Worm (Caenorhabditis elegans): Measurements from ENCODE around the gene nlp-41.

nlp-41 gene

DNA sequence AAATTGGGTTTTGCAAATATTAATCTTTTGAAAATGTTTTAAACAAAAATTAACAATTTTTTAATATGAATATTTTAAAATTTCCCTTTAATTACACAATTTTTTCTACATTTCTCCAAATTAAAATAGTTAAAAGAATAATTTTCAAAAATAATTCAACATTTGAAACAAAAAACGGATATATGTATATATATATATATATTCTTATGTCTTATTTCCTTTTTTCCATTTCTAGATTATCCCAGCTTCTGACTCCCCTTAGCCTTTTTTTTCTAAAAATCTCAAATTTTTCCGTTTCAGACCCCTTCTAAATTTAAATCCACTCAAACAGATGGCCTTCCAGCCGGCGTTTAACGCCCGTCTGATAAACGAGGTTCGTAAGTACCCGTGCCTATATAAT is 22.6 kb downstream of the nlp-41 start, which contains the start of gene madf-5:
Gene madf-5 (plus strand): TSS at position 301 of the 400 bp plus-strand sequence.
- no peak for TF ChIP-seq tbx-11 (GFP tag; IDR thresholded peaks at IDR 0.05)
- no peak for TF ChIP-seq hnd-1 (tag; optimal IDR thresholded peaks at IDR 0.05)
- no peak for TF ChIP-seq ets-7 (tag; optimal IDR thresholded peaks at IDR 0.05)
- no peak for TF ChIP-seq aly-1 (tag; optimal IDR thresholded peaks at IDR 0.05)
- no peak for TF ChIP-seq hmg-4 (GFP tag; optimal IDR thresholded peaks at IDR 0.05)
- no peak for TF ChIP-seq tbx-37 (GFP tag; conservative IDR thresholded peaks at IDR 0.05)
- no peak for TF ChIP-seq ceh-36 (tag; optimal IDR thresholded peaks at IDR 0.05)
- TF ChIP-seq scrt-1 (GFP tag; IDR thresholded peaks at IDR 0.05), result no peak
- no peak for TF ChIP-seq hmbx-1 (tag; optimal IDR thresholded peaks at IDR 0.05)
- no peak for TF ChIP-seq sea-1 (GFP tag; conservative IDR thresholded peaks at IDR 0.05)
- TF ChIP-seq ceh-13 (GFP tag; optimal IDR thresholded peaks at IDR 0.05), result no peak
- no peak for TF ChIP-seq ama-1 (optimal IDR thresholded peaks at IDR 0.05)
- no peak for TF ChIP-seq flt-1 (GFP tag; IDR thresholded peaks at IDR 0.05)

DNA sequence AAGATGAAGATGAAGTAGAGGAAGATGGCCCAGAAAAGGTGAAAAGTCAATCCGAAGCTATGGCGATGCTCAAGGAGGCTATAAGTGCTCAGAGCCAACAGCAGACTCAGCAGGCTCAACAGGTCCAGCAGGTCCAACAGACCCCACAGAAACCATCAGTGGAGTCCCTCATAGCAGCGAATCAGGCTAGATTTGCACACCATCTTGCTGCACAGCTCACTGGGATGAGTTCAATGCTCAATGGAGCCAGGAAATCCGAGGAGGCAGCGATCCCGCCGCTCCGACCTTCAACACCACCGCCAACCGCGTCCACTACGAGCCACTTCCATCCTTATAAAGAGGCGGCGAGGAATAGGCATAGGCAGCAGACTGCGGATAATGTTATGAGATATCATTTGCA is 24.1 kb downstream of the nlp-41 start:
- TF ChIP-seq F13C5.2 (tag; optimal IDR thresholded peaks at IDR 0.05) (no peak), pes-1 (GFP tag; IDR thresholded peaks at IDR 0.05) (no peak), tbx-37 (GFP tag; conservative IDR thresholded peaks at IDR 0.05) (no peak), aly-1 (tag; optimal IDR thresholded peaks at IDR 0.05) (no peak), hmg-4 (GFP tag; optimal IDR thresholded peaks at IDR 0.05) (no peak), ama-1 (optimal IDR thresholded peaks at IDR 0.05) (no peak), tbx-11 (GFP tag; IDR thresholded peaks at IDR 0.05) (no peak), flt-1 (GFP tag; IDR thresholded peaks at IDR 0.05) (no peak), scrt-1 (GFP tag; IDR thresholded peaks at IDR 0.05) (no peak), ceh-36 (tag; optimal IDR thresholded peaks at IDR 0.05) (no peak), hmbx-1 (tag; optimal IDR thresholded peaks at IDR 0.05) (no peak), ceh-13 (GFP tag; optimal IDR thresholded peaks at IDR 0.05) (no peak), tra-4 (tag; optimal IDR thresholded peaks at IDR 0.05) (no peak)

DNA sequence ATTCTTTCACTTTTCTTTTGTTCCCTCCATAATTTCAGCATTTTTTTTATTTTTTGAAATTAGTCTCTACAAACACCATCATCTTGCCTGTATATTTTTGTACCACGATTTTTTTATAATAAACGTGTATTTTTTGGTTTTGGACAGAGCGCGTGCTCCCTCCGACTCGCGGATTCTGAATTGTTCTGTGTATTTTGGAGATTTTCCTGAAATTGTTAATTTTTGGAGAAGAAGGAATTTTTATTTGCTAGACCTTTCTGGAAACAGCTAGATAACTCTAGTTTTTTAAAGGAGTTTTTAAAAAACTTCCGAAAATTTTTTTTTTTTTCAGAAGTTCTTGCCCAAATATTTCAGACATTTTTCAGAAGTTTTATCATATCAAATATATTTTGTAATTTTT is 25.7 kb downstream of the nlp-41 start, which contains the start of gene C01G12.13:
Gene C01G12.13 (plus strand): TSS at position 301 of the 400 bp plus-strand sequence.
- no peak for TF ChIP-seq sea-1 (GFP tag; conservative IDR thresholded peaks at IDR 0.05)
- no peak for TF ChIP-seq ceh-13 (GFP tag; optimal IDR thresholded peaks at IDR 0.05)
- TF ChIP-seq ceh-36 (tag; optimal IDR thresholded peaks at IDR 0.05), result no peak
- no peak for TF ChIP-seq flt-1 (GFP tag; IDR thresholded peaks at IDR 0.05)
- no peak for TF ChIP-seq ets-7 (tag; optimal IDR thresholded peaks at IDR 0.05)
- no peak for TF ChIP-seq hmbx-1 (tag; optimal IDR thresholded peaks at IDR 0.05)
- TF ChIP-seq hnd-1 (tag; optimal IDR thresholded peaks at IDR 0.05), result no peak
- TF ChIP-seq tra-4 (tag; optimal IDR thresholded peaks at IDR 0.05), result no peak
- no peak for TF ChIP-seq F13C5.2 (tag; optimal IDR thresholded peaks at IDR 0.05)
- TF ChIP-seq tbx-11 (GFP tag; IDR thresholded peaks at IDR 0.05), result no peak
- TF ChIP-seq tbx-37 (GFP tag; conservative IDR thresholded peaks at IDR 0.05), result no peak

DNA sequence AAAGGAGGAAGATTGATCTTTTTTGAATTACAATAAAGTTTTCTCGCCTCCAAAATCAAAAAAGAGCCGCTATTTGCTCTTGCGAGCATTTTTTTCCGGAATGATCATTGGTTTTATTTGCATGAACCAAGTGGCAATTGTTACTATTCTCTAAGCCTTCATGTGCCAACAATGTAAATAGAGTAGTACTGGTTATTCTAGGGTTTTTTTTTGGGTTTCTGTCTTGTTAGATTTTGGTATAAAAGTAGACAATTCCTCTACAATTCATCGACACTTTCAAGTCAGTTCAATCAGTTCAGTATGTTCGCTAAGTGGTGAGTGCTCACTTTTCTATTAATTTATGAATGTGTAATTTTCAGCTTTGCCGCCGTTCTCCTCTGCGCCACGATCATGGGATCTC is 27.3 kb downstream of the nlp-41 start, which contains the start of gene nspb-7:
Gene nspb-7 (plus strand): TSS at position 301 of the 400 bp plus-strand sequence.
- TF ChIP-seq hmbx-1 (tag; optimal IDR thresholded peaks at IDR 0.05) (no peak), flt-1 (GFP tag; IDR thresholded peaks at IDR 0.05) (no peak), tra-4 (tag; optimal IDR thresholded peaks at IDR 0.05) (no peak), pes-1 (GFP tag; IDR thresholded peaks at IDR 0.05) (no peak), tbx-11 (GFP tag; IDR thresholded peaks at IDR 0.05) (no peak), F13C5.2 (tag; optimal IDR thresholded peaks at IDR 0.05) (no peak), B0310.2 (tag; optimal IDR thresholded peaks at IDR 0.05) (no peak), hmg-4 (GFP tag; optimal IDR thresholded peaks at IDR 0.05) (no peak), ets-7 (tag; optimal IDR thresholded peaks at IDR 0.05) (no peak), ceh-36 (tag; optimal IDR thresholded peaks at IDR 0.05) (no peak), hnd-1 (tag; optimal IDR thresholded peaks at IDR 0.05) (no peak), scrt-1 (GFP tag; IDR thresholded peaks at IDR 0.05) (no peak), ama-1 (optimal IDR thresholded peaks at IDR 0.05) (no peak), tbx-37 (GFP tag; conservative IDR thresholded peaks at IDR 0.05) (no peak), aly-1 (tag; optimal IDR thresholded peaks at IDR 0.05) (no peak), sea-1 (GFP tag; conservative IDR thresholded peaks at IDR 0.05) (no peak)

DNA sequence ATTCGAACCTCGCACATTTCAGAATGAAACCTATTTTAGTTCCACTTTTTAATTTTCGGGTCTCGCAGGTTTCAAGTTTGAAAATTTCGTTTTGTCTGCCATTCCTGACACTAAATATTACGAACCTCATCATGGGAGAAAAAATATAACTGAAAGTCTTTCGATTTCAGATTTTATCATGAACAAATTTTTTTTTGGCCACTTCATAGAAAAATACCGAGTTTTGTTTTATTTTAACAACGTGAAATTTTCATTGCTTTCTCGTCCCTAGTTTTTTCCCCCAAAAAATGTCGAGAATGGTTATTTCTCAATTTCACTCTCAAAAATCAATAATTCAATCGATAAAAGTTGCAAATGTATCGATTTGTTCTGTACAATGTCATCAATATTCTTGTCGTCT is 28.0 kb downstream of the nlp-41 start, which contains the start of gene C01G12.9:
Gene C01G12.9 (plus strand): TSS at position 301 of the 400 bp plus-strand sequence.
- TF ChIP-seq hmbx-1 (tag; optimal IDR thresholded peaks at IDR 0.05) (no peak), B0310.2 (tag; optimal IDR thresholded peaks at IDR 0.05) (no peak), hnd-1 (tag; optimal IDR thresholded peaks at IDR 0.05) (no peak)

DNA sequence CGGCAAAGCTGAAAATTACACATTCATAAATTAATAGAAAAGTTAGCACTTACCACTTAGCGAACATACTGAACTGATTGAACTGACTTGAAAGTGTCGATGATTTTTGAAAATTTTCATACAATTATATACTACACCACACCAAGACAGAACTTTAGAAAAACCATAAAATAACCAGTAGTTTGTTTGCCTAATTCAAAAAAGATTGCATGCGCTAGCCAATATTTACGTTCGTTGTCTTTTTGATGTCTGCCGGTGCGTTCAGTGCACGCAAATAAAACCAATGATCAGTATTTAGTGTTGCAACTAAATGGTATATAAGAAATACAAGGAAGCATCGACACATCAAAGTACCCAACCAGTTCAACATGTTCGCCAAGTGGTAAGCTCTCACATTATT is 29.8 kb downstream of the nlp-41 start, which contains the start of the genes nspb-8 and nspb-9:
Gene nspb-8 (minus strand): TSS at position 101 of the 400 bp plus-strand sequence.
Gene nspb-9 (plus strand): TSS at position 311 of the 400 bp plus-strand sequence.
- no peak for TF ChIP-seq ama-1 (optimal IDR thresholded peaks at IDR 0.05)
- TF ChIP-seq aly-1 (tag; optimal IDR thresholded peaks at IDR 0.05), result no peak
- no peak for TF ChIP-seq F13C5.2 (tag; optimal IDR thresholded peaks at IDR 0.05)
- TF ChIP-seq hmg-4 (GFP tag; optimal IDR thresholded peaks at IDR 0.05), result no peak
- TF ChIP-seq tbx-37 (GFP tag; conservative IDR thresholded peaks at IDR 0.05), result no peak

DNA sequence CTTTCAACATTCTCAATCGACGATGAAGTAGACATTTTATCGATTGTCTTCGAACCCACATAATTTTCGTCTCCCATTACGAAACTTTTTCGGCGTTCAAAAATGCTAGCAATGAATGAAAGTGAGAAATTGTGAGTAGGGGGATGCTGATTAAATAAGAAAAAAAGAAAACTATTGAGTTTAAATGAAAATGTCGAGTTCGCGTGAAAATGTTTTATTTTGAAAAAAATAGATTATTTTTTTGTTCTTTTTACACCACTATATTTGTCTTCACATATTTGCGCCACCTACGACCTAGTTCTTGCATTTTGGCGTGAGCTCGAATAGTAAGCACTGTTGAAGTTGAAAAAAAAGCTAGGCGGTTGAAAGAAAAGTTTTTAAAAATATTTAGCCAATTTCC is 31.5 kb downstream of the nlp-41 start, which contains the start of gene C01G12.3:
Gene C01G12.3 (minus strand): TSS at position 101 of the 400 bp plus-strand sequence.
- no peak for TF ChIP-seq scrt-1 (GFP tag; IDR thresholded peaks at IDR 0.05)
- no peak for TF ChIP-seq ama-1 (optimal IDR thresholded peaks at IDR 0.05)
- TF ChIP-seq ceh-36 (tag; optimal IDR thresholded peaks at IDR 0.05), result no peak
- TF ChIP-seq flt-1 (GFP tag; IDR thresholded peaks at IDR 0.05), result no peak
- TF ChIP-seq sea-1 (GFP tag; conservative IDR thresholded peaks at IDR 0.05), result no peak
- TF ChIP-seq ceh-13 (GFP tag; optimal IDR thresholded peaks at IDR 0.05), result no peak
- TF ChIP-seq tbx-11 (GFP tag; IDR thresholded peaks at IDR 0.05), result no peak
- no peak for TF ChIP-seq aly-1 (tag; optimal IDR thresholded peaks at IDR 0.05)
- no peak for TF ChIP-seq tbx-37 (GFP tag; conservative IDR thresholded peaks at IDR 0.05)
- no peak for TF ChIP-seq hmg-4 (GFP tag; optimal IDR thresholded peaks at IDR 0.05)
- TF ChIP-seq hmbx-1 (tag; optimal IDR thresholded peaks at IDR 0.05), result no peak
- TF ChIP-seq hnd-1 (tag; optimal IDR thresholded peaks at IDR 0.05), result no peak
- no peak for TF ChIP-seq B0310.2 (tag; optimal IDR thresholded peaks at IDR 0.05)
- no peak for TF ChIP-seq tra-4 (tag; optimal IDR thresholded peaks at IDR 0.05)
- no peak for TF ChIP-seq pes-1 (GFP tag; IDR thresholded peaks at IDR 0.05)
